Fruit fly (Drosophila melanogaster) whole organism, prepupa: ENCODE data around the gene CG4497.

Source experiments
- Blimp-1 ChIP-seq: fragments of 200-800 bp; sonication (Bioruptor generic); optimal IDR thresholded peaks from 3 replicates; lab custom pipeline; 2017; ENCODE audit warnings: missing biosample characterization, missing genetic modification characterization, mild to moderate bottlenecking, moderate library complexity, missing genetic modification reagents
- CG10631 ChIP-seq: fragments of 200-800 bp; sonication (Bioruptor generic); optimal IDR thresholded peaks from 2 replicates; lab custom pipeline; 2016; ENCODE audit warnings: missing biosample characterization, missing genetic modification characterization
- CG10669 ChIP-seq: fragments of 200-800 bp; sonication (Bioruptor generic); optimal IDR thresholded peaks from 3 replicates; lab custom pipeline; 2018; ENCODE audit warnings: missing biosample characterization, mild to moderate bottlenecking, missing genetic modification characterization, moderate library complexity
- CG11294 ChIP-seq: fragments of 200-800 bp; sonication (Bioruptor generic); IDR thresholded peaks from 2 replicates; pipeline ENCODE4 v1.3.6; 2022; ENCODE audit warnings: missing biosample characterization, missing genetic modification characterization
- CG15336 ChIP-seq: fragments of 200-800 bp; sonication (Bioruptor generic); IDR thresholded peaks from 2 replicates; pipeline ENCODE4 v1.3.6; 2022; ENCODE audit warnings: missing biosample characterization, missing genetic modification characterization
- CG16779 ChIP-seq: fragments of 200-800 bp; sonication (Bioruptor generic); optimal IDR thresholded peaks from 3 replicates; lab custom pipeline; 2017; ENCODE audit warnings: missing biosample characterization, mild to moderate bottlenecking, missing genetic modification characterization
- CG32006 ChIP-seq: fragments of 200-800 bp; sonication (Bioruptor generic); optimal IDR thresholded peaks from 3 replicates; lab custom pipeline; 2017; ENCODE audit warnings: missing biosample characterization, mild to moderate bottlenecking, missing genetic modification characterization
- CG34406 ChIP-seq: fragments of 200-800 bp; sonication (Bioruptor generic); optimal IDR thresholded peaks from 3 replicates; lab custom pipeline; 2016; ENCODE audit warnings: missing biosample characterization, missing genetic modification characterization
- CG3919 ChIP-seq: fragments of 200-800 bp; sonication (Bioruptor generic); optimal IDR thresholded peaks from 3 replicates; lab custom pipeline; 2016; ENCODE audit warnings: missing biosample characterization, missing genetic modification characterization
- CG6163 ChIP-seq: fragments of 200-800 bp; sonication (Bioruptor generic); IDR thresholded peaks from 3 replicates; pipeline ENCODE4 v1.3.6; 2022; ENCODE audit warnings: missing biosample characterization, missing genetic modification characterization
- CG6792 ChIP-seq: fragments of 200-800 bp; sonication (Bioruptor generic); optimal IDR thresholded peaks from 3 replicates; lab custom pipeline; 2016; ENCODE audit warnings: missing biosample characterization, missing genetic modification characterization
- CG6808 ChIP-seq: fragments of 200-800 bp; sonication (Bioruptor generic); optimal IDR thresholded peaks from 3 replicates; lab custom pipeline; 2017; ENCODE audit warnings: missing biosample characterization, missing genetic modification characterization, mild to moderate bottlenecking, moderate library complexity, missing genetic modification reagents
- CG8119 ChIP-seq: fragments of 200-800 bp; sonication (Bioruptor generic); IDR thresholded peaks from 3 replicates; pipeline ENCODE4 v1.3.6; 2022; ENCODE audit warnings: missing biosample characterization, missing genetic modification characterization
- CG8319 ChIP-seq: fragments of 200-800 bp; sonication (Bioruptor generic); optimal IDR thresholded peaks from 3 replicates; lab custom pipeline; 2016; ENCODE audit warnings: missing biosample characterization, missing genetic modification characterization
- CG8632 ChIP-seq: fragments of 200-800 bp; sonication (Bioruptor generic); optimal IDR thresholded peaks from 3 replicates; lab custom pipeline; 2016; ENCODE audit warnings: missing biosample characterization, missing genetic modification characterization
- Eip75B ChIP-seq: fragments of 200-800 bp; sonication (Bioruptor generic); optimal IDR thresholded peaks from 3 replicates; lab custom pipeline; 2016; ENCODE audit warnings: missing biosample characterization, missing genetic modification characterization
- Eip78C ChIP-seq: fragments of 200-800 bp; sonication (Bioruptor generic); peaks from one replicate; lab custom pipeline; 2016; ENCODE audit warnings: missing biosample characterization, missing genetic modification characterization
- Eip93F ChIP-seq: fragments of 200-800 bp; sonication (Bioruptor generic); optimal IDR thresholded peaks from 2 replicates; lab custom pipeline; 2016; ENCODE audit warnings: missing biosample characterization, mild to moderate bottlenecking, missing genetic modification characterization
- Ets96B ChIP-seq: fragments of 200-800 bp; optimal IDR thresholded peaks from 2 replicates; lab custom pipeline; 2019; ENCODE audit warnings: missing biosample characterization, mild to moderate bottlenecking, missing genetic modification characterization, moderate library complexity
- Gug ChIP-seq: fragments of 200-800 bp; sonication (Bioruptor generic); IDR thresholded peaks from 2 replicates; pipeline ENCODE4 v1.3.6; 2022; ENCODE audit warnings: missing biosample characterization, missing genetic modification characterization
- Hr38 ChIP-seq: sonication (Bioruptor generic); optimal IDR thresholded peaks from 2 replicates; lab custom pipeline; 2016; ENCODE audit warnings: missing biosample characterization, missing genetic modification characterization
- Hr4 ChIP-seq: fragments of 200-800 bp; sonication (Bioruptor generic); optimal IDR thresholded peaks from 3 replicates; lab custom pipeline; 2016; ENCODE audit warnings: missing biosample characterization, missing genetic modification characterization
- Lpt ChIP-seq: fragments of 200-800 bp; sonication (Bioruptor generic); optimal IDR thresholded peaks from 3 replicates; lab custom pipeline; 2016; ENCODE audit warnings: missing biosample characterization, missing genetic modification characterization
- Met ChIP-seq: fragments of 200-800 bp; sonication (Bioruptor generic); optimal IDR thresholded peaks from 3 replicates; lab custom pipeline; 2016; ENCODE audit warnings: missing biosample characterization, missing genetic modification characterization
- OdsH ChIP-seq: fragments of 200-800 bp; sonication (Bioruptor generic); optimal IDR thresholded peaks from 3 replicates; lab custom pipeline; 2016; ENCODE audit warnings: missing biosample characterization, missing genetic modification characterization
- Smox ChIP-seq: fragments of 200-800 bp; sonication (Bioruptor generic); optimal IDR thresholded peaks from 3 replicates; lab custom pipeline; 2016; ENCODE audit warnings: missing biosample characterization, missing genetic modification characterization
- Sox102F ChIP-seq: fragments of 200-800 bp; sonication (Bioruptor generic); optimal IDR thresholded peaks from 2 replicates; lab custom pipeline; 2016; ENCODE audit warnings: missing biosample characterization, mild to moderate bottlenecking, missing genetic modification characterization
- Sox14 ChIP-seq: fragments of 200-800 bp; sonication (Bioruptor generic); optimal IDR thresholded peaks from 3 replicates; lab custom pipeline; 2016; ENCODE audit warnings: missing biosample characterization, missing genetic modification characterization
- Sox15 ChIP-seq: fragments of 200-800 bp; sonication (Bioruptor generic); optimal IDR thresholded peaks from 3 replicates; lab custom pipeline; 2016; ENCODE audit warnings: missing biosample characterization, missing genetic modification characterization
- acj6 ChIP-seq: fragments of 200-800 bp; sonication (Bioruptor generic); optimal IDR thresholded peaks from 3 replicates; lab custom pipeline; 2016; ENCODE audit warnings: missing biosample characterization, missing genetic modification characterization
- cyc ChIP-seq: fragments of 200-800 bp; sonication (Bioruptor generic); optimal IDR thresholded peaks from 3 replicates; lab custom pipeline; 2016; ENCODE audit warnings: missing biosample characterization, missing genetic modification characterization
- dac ChIP-seq: fragments of 200-800 bp; sonication (Bioruptor generic); optimal IDR thresholded peaks from 2 replicates; lab custom pipeline; 2017; ENCODE audit warnings: missing biosample characterization, mild to moderate bottlenecking, missing genetic modification characterization
- dsx ChIP-seq: fragments of 200-800 bp; optimal IDR thresholded peaks from 3 replicates; lab custom pipeline; 2019; ENCODE audit warnings: missing biosample characterization, mild to moderate bottlenecking, missing genetic modification characterization, moderate library complexity; ENCODE audit not compliant: poor library complexity, severe bottlenecking
- eg ChIP-seq: fragments of 200-800 bp; sonication (Bioruptor generic); IDR thresholded peaks from 3 replicates; pipeline ENCODE4 v1.3.6; 2022; ENCODE audit warnings: missing biosample characterization, missing genetic modification characterization
- esn ChIP-seq: fragments of 200-800 bp; sonication (Bioruptor generic); optimal IDR thresholded peaks from 2 replicates; lab custom pipeline; 2016; ENCODE audit warnings: missing biosample characterization, mild to moderate bottlenecking, missing genetic modification characterization, moderate library complexity
- fd59A ChIP-seq: fragments of 200-800 bp; sonication (Bioruptor generic); optimal IDR thresholded peaks from 2 replicates; lab custom pipeline; 2017; ENCODE audit warnings: missing biosample characterization, mild to moderate bottlenecking, missing genetic modification characterization, missing genetic modification reagents
- fd85E ChIP-seq: fragments of 200-800 bp; sonication (Bioruptor generic); optimal IDR thresholded peaks from 3 replicates; lab custom pipeline; 2016; ENCODE audit warnings: missing biosample characterization, missing genetic modification characterization
- fkh ChIP-seq: fragments of 200-800 bp; sonication (Bioruptor generic); optimal IDR thresholded peaks from 3 replicates; lab custom pipeline; 2017; ENCODE audit warnings: missing biosample characterization, mild to moderate bottlenecking, missing genetic modification characterization, moderate library complexity
- lz ChIP-seq: fragments of 200-800 bp; sonication (Bioruptor generic); optimal IDR thresholded peaks from 3 replicates; lab custom pipeline; 2016; ENCODE audit warnings: missing biosample characterization, missing genetic modification characterization
- net ChIP-seq: fragments of 200-800 bp; sonication (Bioruptor generic); optimal IDR thresholded peaks from 3 replicates; lab custom pipeline; 2016; ENCODE audit warnings: missing biosample characterization, missing genetic modification characterization
- pdm3 ChIP-seq: fragments of 200-800 bp; sonication (Bioruptor generic); optimal IDR thresholded peaks from 3 replicates; lab custom pipeline; 2016; ENCODE audit warnings: missing biosample characterization, missing genetic modification characterization
- salr ChIP-seq, 2 experiments: fragments of 200-800 bp; sonication (Bioruptor generic); optimal IDR thresholded peaks; 3 replicates each; lab custom pipeline; 2016 to 2018; ENCODE audit warnings: missing biosample characterization in 2 of 2, missing genetic modification characterization in 2 of 2, mild to moderate bottlenecking in 1 of 2
- spab ChIP-seq: fragments of 200-800 bp; sonication (Bioruptor generic); optimal IDR thresholded peaks from 2 replicates; lab custom pipeline; 2017; ENCODE audit warnings: missing biosample characterization, mild to moderate bottlenecking, missing genetic modification characterization, missing genetic modification reagents
- ss ChIP-seq, 2 experiments: fragments of 200-800 bp; sonication (Bioruptor generic); optimal IDR thresholded peaks; 2 replicates in 1 of 2; 3 replicates in 1 of 2; lab custom pipeline; 2017 to 2018; ENCODE audit warnings: mild to moderate bottlenecking in 2 of 2, missing biosample characterization in 2 of 2, missing genetic modification characterization in 2 of 2, moderate library complexity in 1 of 2
- svp ChIP-seq: fragments of 200-800 bp; sonication (Bioruptor generic); peaks from one replicate; lab custom pipeline; 2016; ENCODE audit warnings: missing biosample characterization, missing genetic modification characterization
- topi ChIP-seq: fragments of 200-800 bp; sonication (Bioruptor generic); optimal IDR thresholded peaks from 3 replicates; lab custom pipeline; 2016; ENCODE audit warnings: missing biosample characterization, missing genetic modification characterization
- vri ChIP-seq: fragments of 200-800 bp; sonication (Bioruptor generic); optimal IDR thresholded peaks from 3 replicates; lab custom pipeline; 2016; ENCODE audit warnings: missing biosample characterization, mild to moderate bottlenecking, missing genetic modification characterization

Gene CG4497

DNA sequence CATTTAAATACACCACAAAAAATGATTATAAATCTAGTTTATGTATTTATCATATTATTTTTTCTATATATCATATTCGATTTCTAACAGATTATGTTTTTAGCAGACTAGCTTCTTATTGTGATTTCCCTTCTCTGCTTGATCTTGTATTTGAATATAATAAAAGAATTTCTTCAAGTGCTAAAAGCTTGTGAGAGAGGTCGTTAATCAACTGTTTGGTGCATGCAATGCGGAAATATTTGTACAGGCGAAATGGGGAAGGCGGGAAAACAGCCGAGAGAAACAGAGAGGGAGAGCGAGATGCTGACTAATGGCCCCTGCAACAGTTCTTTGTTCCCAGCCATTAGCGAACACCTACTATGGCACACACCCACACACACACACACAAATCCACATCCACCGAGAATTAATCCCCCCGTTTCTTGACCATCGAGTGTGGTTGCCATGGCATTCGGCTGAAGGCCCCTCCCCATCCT is 5.3 kb upstream of the CG4497 start (continued):
- peak; percentile 2 for TF ChIP-seq lz (GFP tag; lab: Kevin White, UChicago)
- peak; percentile 28 for TF ChIP-seq spab (GFP tag; lab: Kevin White, UChicago)
- TF ChIP-seq fd85E (GFP tag; lab: Kevin White, UChicago) = no peak
- peak; percentile 84 for TF ChIP-seq svp (GFP tag; lab: Kevin White, UChicago)
- peak; percentile 63 for TF ChIP-seq Met (GFP tag; lab: Kevin White, UChicago)
- TF ChIP-seq Eip78C (GFP tag; lab: Kevin White, UChicago) = peak; percentile 90
- peak; percentile 42 for TF ChIP-seq CG10631 (GFP tag; lab: Kevin White, UChicago)
- TF ChIP-seq eg = peak; percentile 83
- TF ChIP-seq cyc (GFP tag; lab: Kevin White, UChicago) = peak; percentile 60
- TF ChIP-seq Smox (GFP tag; lab: Kevin White, UChicago) = peak; percentile 41
- TF ChIP-seq Blimp-1 (GFP tag; lab: Kevin White, UChicago) = peak; percentile 38
- TF ChIP-seq CG11294 (GFP tag; lab: Robert Waterston, UW) = no peak
- peak; percentile 78 for TF ChIP-seq CG34406
- no peak for TF ChIP-seq Hr38 (GFP tag; lab: Kevin White, UChicago)
- TF ChIP-seq Lpt (GFP tag; lab: Kevin White, UChicago) = peak; percentile 49
- no peak for TF ChIP-seq Sox15 (GFP tag; lab: Kevin White, UChicago)
- TF ChIP-seq Eip75B (GFP tag; lab: Kevin White, UChicago) = peak; percentile 11
- no peak for TF ChIP-seq salr (GFP tag; optimal IDR thresholded peaks at IDR 0.05; lab: Kevin White, UChicago)
- peak; percentile 49 for TF ChIP-seq CG10669 (GFP tag; lab: Kevin White, UChicago)
- peak; percentile 6 for TF ChIP-seq dac (GFP tag; lab: Kevin White, UChicago)
- TF ChIP-seq CG3919 (GFP tag; lab: Kevin White, UChicago) = peak; percentile 62
- no peak for TF ChIP-seq fkh (GFP tag; lab: Kevin White, UChicago)
- TF ChIP-seq CG6808 (GFP tag; lab: Kevin White, UChicago) = peak; percentile 23
- TF ChIP-seq Hr4 (GFP tag; lab: Kevin White, UChicago) = peak; percentile 52
- TF ChIP-seq Sox14 (GFP tag; lab: Kevin White, UChicago) = peak; percentile 84
- peak; percentile 50 for TF ChIP-seq dsx
- TF ChIP-seq CG16779 (tag; lab: Kevin White, UChicago) = no peak
- peak; percentile 56 for TF ChIP-seq CG6163 (GFP tag; lab: Robert Waterston, UW)
- peak; percentile 28 for TF ChIP-seq pdm3 (GFP tag; lab: Kevin White, UChicago)
- peak; percentile 10 for TF ChIP-seq net
- peak; percentile 51 for TF ChIP-seq OdsH (GFP tag; lab: Kevin White, UChicago)
- peak; percentile 50 for TF ChIP-seq CG32006 (GFP tag; lab: Kevin White, UChicago)
- peak; percentile 70 for TF ChIP-seq CG8632 (GFP tag; lab: Kevin White, UChicago)
- peak in 1 of 2 experiments; percentile 19 for TF ChIP-seq ss (GFP tag; optimal IDR thresholded peaks at IDR 0.05; lab: Kevin White, UChicago)
- peak; percentile 70 for TF ChIP-seq Ets96B
- TF ChIP-seq topi (GFP tag; lab: Kevin White, UChicago) = peak; percentile 45

DNA sequence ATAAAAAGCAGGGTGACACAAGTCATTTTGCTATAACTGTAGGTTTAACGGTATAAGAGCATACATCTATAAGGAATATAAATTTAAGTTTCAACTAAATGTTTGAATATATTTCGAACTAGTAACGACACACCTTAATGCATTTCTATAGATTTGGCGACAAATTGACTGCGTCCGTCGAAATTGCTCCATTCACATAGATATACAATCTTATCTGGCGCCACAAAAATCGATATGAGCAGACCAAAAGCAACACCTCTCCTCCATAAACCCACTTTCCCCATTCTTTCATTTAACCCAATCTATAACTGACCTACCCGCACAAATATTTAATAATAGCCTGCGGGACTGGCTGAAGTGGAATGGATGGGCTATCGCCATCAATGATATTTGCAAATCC is 4.2 kb upstream of the CG4497 start:
- TF ChIP-seq fd59A = no peak
- TF ChIP-seq Hr38 (GFP tag; lab: Kevin White, UChicago) = no peak
- no peak for TF ChIP-seq eg
- TF ChIP-seq CG6792 = no peak
- no peak for TF ChIP-seq Gug (GFP tag; lab: Robert Waterston, UW)
- TF ChIP-seq Eip93F (GFP tag; lab: Kevin White, UChicago) = peak; percentile 9
- peak; percentile 23 for TF ChIP-seq acj6 (GFP tag; lab: Kevin White, UChicago)
- no peak for TF ChIP-seq dsx
- peak; percentile 33; the same call in 1 of the 2 replicates for TF ChIP-seq CG15336 (GFP tag; lab: Robert Waterston, UW)
- TF ChIP-seq CG8119 = 0 out of 3 replicates have a peak, but pooled peaks have one; percentile 22
- no peak for TF ChIP-seq Eip75B (GFP tag; lab: Kevin White, UChicago)
- no peak for TF ChIP-seq net
- no peak for TF ChIP-seq CG8319 (GFP tag; lab: Kevin White, UChicago)
- TF ChIP-seq salr (GFP tag; optimal IDR thresholded peaks at IDR 0.05; lab: Kevin White, UChicago) = no peak
- peak; percentile 13 for TF ChIP-seq Sox102F
- peak; percentile 5 for TF ChIP-seq lz (GFP tag; lab: Kevin White, UChicago)
- peak; percentile 17 for TF ChIP-seq CG32006 (GFP tag; lab: Kevin White, UChicago)
- TF ChIP-seq esn (GFP tag; lab: Kevin White, UChicago) = peak; percentile 3
- peak; percentile 39 for TF ChIP-seq vri (GFP tag; lab: Kevin White, UChicago)
- TF ChIP-seq CG6808 (GFP tag; lab: Kevin White, UChicago) = no peak
- no peak for TF ChIP-seq dac (GFP tag; lab: Kevin White, UChicago)
- 0 out of 3 replicates have a peak, but pooled peaks have one; percentile 34 for TF ChIP-seq CG6163 (GFP tag; lab: Robert Waterston, UW)
- no peak for TF ChIP-seq Blimp-1 (GFP tag; lab: Kevin White, UChicago)
- TF ChIP-seq Smox (GFP tag; lab: Kevin White, UChicago) = peak; percentile 0
